Fruit fly (Drosophila melanogaster) Kc167 (cell line): ENCODE results near the gene CG2003.

ENCODE experiments used
- Myc ChIP-seq: fragments of >200 bp; optimal IDR thresholded peaks from 2 replicates; lab custom pipeline; 2017; ENCODE audit warnings: missing external identifiers
- Sin3A ChIP-seq: fragments of >200 bp; optimal IDR thresholded peaks from 2 replicates; lab custom pipeline; 2018; ENCODE audit warnings: missing external identifiers
- h ChIP-seq: fragments of >200 bp; optimal IDR thresholded peaks from 3 replicates; lab custom pipeline; 2018; ENCODE audit warnings: missing external identifiers
- insv ChIP-seq: fragments of >200 bp; optimal IDR thresholded peaks from 3 replicates; lab custom pipeline; 2018; ENCODE audit warnings: missing external identifiers
- psq ChIP-seq: fragments of >200 bp; optimal IDR thresholded peaks from 2 replicates; lab custom pipeline; 2017; ENCODE audit warnings: missing external identifiers
- ttk ChIP-seq: sonication (Bioruptor generic); optimal IDR thresholded peaks from 2 replicates; lab custom pipeline; 2017; ENCODE audit warnings: missing external identifiers

DNA sequence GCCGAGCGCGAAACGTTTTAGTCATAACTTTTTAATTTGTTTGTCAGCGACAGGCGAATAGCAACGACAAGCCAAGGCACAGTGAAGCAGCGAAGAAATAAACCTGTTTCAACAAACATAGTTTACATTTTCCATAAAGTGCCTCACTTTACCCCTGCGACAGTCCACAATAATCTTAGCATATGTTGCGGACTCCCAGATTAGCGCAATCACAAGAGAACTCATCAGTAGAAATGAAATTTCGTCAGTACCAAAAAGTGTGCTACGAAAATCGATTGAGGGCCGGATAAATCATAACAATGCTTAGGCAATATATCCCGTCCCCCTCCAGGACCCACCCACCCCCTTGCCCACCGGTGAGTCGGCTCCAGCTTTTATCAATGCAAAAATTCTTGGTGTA is 49.5 kb upstream of the CG2003 start:
- TF ChIP-seq insv (lab: Kevin White, UChicago), result no peak
- TF ChIP-seq h (lab: Kevin White, UChicago), result no peak
- TF ChIP-seq psq (lab: Kevin White, UChicago), result no peak
- no peak for TF ChIP-seq ttk (lab: Kevin White, UChicago)
- TF ChIP-seq Sin3A, result no peak
- no peak for TF ChIP-seq Myc
